Fruit fly (Drosophila melanogaster): ENCODE data around the gene CG14200.
A peak's percentile ranks its signal among the peaks of the same experiment; 100 is the strongest.

The CG14200 gene

DNA sequence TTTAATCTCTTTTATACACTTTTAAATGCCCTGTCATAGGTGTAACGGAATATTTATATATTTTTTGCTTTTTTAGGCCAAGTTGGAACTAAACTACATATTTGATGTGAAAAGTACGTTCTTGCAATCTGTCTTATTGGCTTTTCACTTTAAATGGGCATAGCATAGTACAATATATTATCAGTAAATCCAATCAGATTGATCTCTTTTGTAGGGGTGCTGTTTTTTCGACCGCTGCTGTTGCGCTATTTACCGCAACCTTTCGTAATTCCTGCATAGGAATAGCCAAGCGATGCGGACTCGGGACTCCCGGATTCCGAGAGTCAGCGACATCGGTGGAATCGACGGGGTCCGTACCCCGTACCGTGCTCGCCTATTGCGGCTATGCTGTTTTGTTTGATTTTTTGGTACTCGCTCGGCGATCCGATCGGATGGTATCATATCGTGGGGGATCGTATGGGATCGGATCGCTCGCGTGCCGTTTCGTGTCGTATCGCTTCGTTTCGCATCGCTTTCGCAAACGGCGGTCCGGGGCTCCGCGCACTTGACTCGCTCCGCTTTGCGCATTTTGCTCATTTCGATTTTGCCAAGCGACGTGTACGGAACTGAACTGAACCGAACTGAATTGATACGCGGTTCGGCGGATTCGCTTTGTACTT lies 2.6 kb downstream of the CG14200 start (continued):
- TF ChIP-seq Hr78 (GFP tag; optimal IDR thresholded peaks at IDR 0.05) (no peak), da (GFP tag; optimal IDR thresholded peaks at IDR 0.05) (no peak), Gsc (GFP tag; IDR thresholded peaks at IDR 0.05) (no peak), pzg (GFP tag; optimal IDR thresholded peaks at IDR 0.05) (peak; percentile 15), dimm (GFP tag; IDR thresholded peaks at IDR 0.05) (no peak), CG17186 (GFP tag; optimal IDR thresholded peaks at IDR 0.05) (no peak), sim (GFP tag; IDR thresholded peaks at IDR 0.05) (no peak), schlank (tag; optimal IDR thresholded peaks at IDR 0.05) (no peak), CG13624 (GFP tag; optimal IDR thresholded peaks at IDR 0.05) (peak; percentile 1), CG4282 (GFP tag; optimal IDR thresholded peaks at IDR 0.05) (no peak), CG15514 (GFP tag; optimal IDR thresholded peaks at IDR 0.05) (peak; percentile 71), dati (GFP tag; IDR thresholded peaks at IDR 0.05) (no peak), cwo (GFP tag; optimal IDR thresholded peaks at IDR 0.05) (peak; percentile 88), Dbx (GFP tag; IDR thresholded peaks at IDR 0.05) (peak; percentile 64; the same call in 1 of the 3 replicates), CG42726 (GFP tag; IDR thresholded peaks at IDR 0.05; ENCODE audit: partially characterized antibody) (peak; percentile 29; the same call in 1 of the 2 replicates), CG4404 (GFP tag; IDR thresholded peaks at IDR 0.05) (no peak), CHES-1-like (GFP tag; optimal IDR thresholded peaks at IDR 0.05) (peak; percentile 4), CG6683 (GFP tag; optimal IDR thresholded peaks at IDR 0.05) (no peak), ranshi (GFP tag; IDR thresholded peaks at IDR 0.05) (peak; percentile 10; the same call in 1 of the 2 replicates), Optix (GFP tag; IDR thresholded peaks at IDR 0.05) (no peak), nerfin-1 (tag; optimal IDR thresholded peaks at IDR 0.05) (no peak), CG10565 (GFP tag; optimal IDR thresholded peaks at IDR 0.05) (no peak), CG6654 (GFP tag; optimal IDR thresholded peaks at IDR 0.05) (no peak), rib (GFP tag; IDR thresholded peaks at IDR 0.05) (peak; percentile 85), NfI (GFP tag; optimal IDR thresholded peaks at IDR 0.05) (peak; percentile 15), CG13287 (GFP tag; IDR thresholded peaks at IDR 0.05; ENCODE audit: partially characterized antibody) (peak; percentile 42), Eip74EF (GFP tag; optimal IDR thresholded peaks at IDR 0.05) (no peak), CG9609 (GFP tag; optimal IDR thresholded peaks at IDR 0.05) (no peak), Oli (tag; optimal IDR thresholded peaks at IDR 0.05) (no peak), CoRest (tag; optimal IDR thresholded peaks at IDR 0.05) (no peak), Meics (GFP tag; optimal IDR thresholded peaks at IDR 0.05) (peak; percentile 1), CG11247 (GFP tag; IDR thresholded peaks at IDR 0.05) (no peak), Hey (tag; optimal IDR thresholded peaks at IDR 0.05) (no peak), slbo (GFP tag; IDR thresholded peaks at IDR 0.05) (peak; percentile 60), CG9876 (GFP tag; optimal IDR thresholded peaks at IDR 0.05) (no peak), Ada2b (GFP tag; IDR thresholded peaks at IDR 0.05) (no peak; the same call in 1 of the 2 replicates), CG14014 (GFP tag; IDR thresholded peaks at IDR 0.05) (peak; percentile 36; the same call in 1 of the 2 replicates), sug (tag; optimal IDR thresholded peaks at IDR 0.05) (peak; percentile 92), CG12391 (tag; optimal IDR thresholded peaks at IDR 0.05) (no peak), Hand (GFP tag; optimal IDR thresholded peaks at IDR 0.05) (peak; percentile 43), BEAF-32 (GFP tag; optimal IDR thresholded peaks at IDR 0.05) (peak; percentile 1), slp2 (GFP tag; optimal IDR thresholded peaks at IDR 0.05) (no peak), her (GFP tag; optimal IDR thresholded peaks at IDR 0.05) (peak; percentile 16), CG2889 (GFP tag; IDR thresholded peaks at IDR 0.05) (no peak), wdn (GFP tag; IDR thresholded peaks at IDR 0.05) (peak; percentile 11; the same call in 1 of the 2 replicates), CG11085 (GFP tag; IDR thresholded peaks at IDR 0.05) (no peak), CG34224 (GFP tag; IDR thresholded peaks at IDR 0.05; ENCODE audit: partially characterized antibody) (0 out of 3 replicates have a peak, but pooled peaks have one; percentile 9), ATbp (GFP tag; optimal IDR thresholded peaks at IDR 0.05) (no peak), Oaz (GFP tag; IDR thresholded peaks at IDR 0.05) (no peak)
